Worm (Caenorhabditis elegans): ENCODE data around the gene Y17G7B.23.

Gene Y17G7B.23

ce11 chrII:12027697-12028245, 28.8 kb downstream of the Y17G7B.23 start, which contains the start of gene Y17G7B.8 (continued):
- peak; percentile 8 for TF ChIP-seq mep-1 (tag; optimal IDR thresholded peaks at IDR 0.05)
- no peak for TF ChIP-seq zag-1 (tag; optimal IDR thresholded peaks at IDR 0.05)
- no peak for TF ChIP-seq zip-2 (tag; optimal IDR thresholded peaks at IDR 0.05)
- no peak for TF ChIP-seq Y105C5A.15 (GFP tag; IDR thresholded peaks at IDR 0.05)
- TF ChIP-seq mdl-1 (tag; optimal IDR thresholded peaks at IDR 0.05), result peak in 1 of 2 experiments; percentile 55
- peak; percentile 92 for TF ChIP-seq nhr-6 (tag; optimal IDR thresholded peaks at IDR 0.05)
- peak in 1 of 2 experiments; percentile 1 for TF ChIP-seq unc-62 (GFP tag; optimal IDR thresholded peaks at IDR 0.05 in 1 of 2)
- no peak for TF ChIP-seq unc-62 (tag; optimal IDR thresholded peaks at IDR 0.05)
- no peak for TF ChIP-seq gei-8 (GFP tag; optimal IDR thresholded peaks at IDR 0.05)
- no peak for TF ChIP-seq pha-4 (GFP tag; IDR thresholded peaks at IDR 0.05)
- peak; percentile 74 for TF ChIP-seq pha-4 (tag; optimal IDR thresholded peaks at IDR 0.05)
- TF ChIP-seq nhr-111 (GFP tag; optimal IDR thresholded peaks at IDR 0.05), result no peak
- peak; percentile 42 for TF ChIP-seq hlh-30 (tag; optimal IDR thresholded peaks at IDR 0.05; ENCODE audit: insufficient read depth)

- TF ChIP-seq unc-62 (GFP tag; optimal IDR thresholded peaks at IDR 0.05 in 1 of 2), result peak in 1 of 2 experiments; percentile 94
- no peak for TF ChIP-seq unc-62 (tag; optimal IDR thresholded peaks at IDR 0.05)
- TF ChIP-seq lin-29 (GFP tag; IDR thresholded peaks at IDR 0.05), result no peak
- no peak for TF ChIP-seq ceh-20 (GFP tag; IDR thresholded peaks at IDR 0.05)
- TF ChIP-seq ceh-28 (tag; optimal IDR thresholded peaks at IDR 0.05), result peak; percentile 32
Observed at ce11 chrII:12028707-12029106, 29.7 kb downstream of the Y17G7B.23 start.

ce11 chrII:12036075-12036474, 37.1 kb downstream of the Y17G7B.23 start:
- TF ChIP-seq arid-1 (GFP tag; conservative IDR thresholded peaks at IDR 0.05) (no peak), snpc-1.2 (GFP tag; IDR thresholded peaks at IDR 0.05) (no peak), ztf-11 (tag; optimal IDR thresholded peaks at IDR 0.05) (no peak), lin-13 (GFP tag; optimal IDR thresholded peaks at IDR 0.05) (no peak), ceh-62 (tag; optimal IDR thresholded peaks at IDR 0.05) (no peak), F49E8.2 (tag; optimal IDR thresholded peaks at IDR 0.05; ENCODE audit: borderline replicate concordance) (no peak), nhr-25 (tag; optimal IDR thresholded peaks at IDR 0.05; ENCODE audit: borderline replicate concordance, insufficient read depth) (no peak)

ce11 chrII:12036516-12036915, 37.5 kb downstream of the Y17G7B.23 start, which contains the start of gene cyn-16:
Gene cyn-16, minus strand, starts transcription at chrII:12036742.
- TF ChIP-seq daf-16 (GFP tag; optimal IDR thresholded peaks at IDR 0.05) (no peak), daf-16 (tag; optimal IDR thresholded peaks at IDR 0.05) (peak; percentile 1), sdz-12 (GFP tag; optimal IDR thresholded peaks at IDR 0.05) (no peak), zip-2 (tag; optimal IDR thresholded peaks at IDR 0.05) (no peak), ama-1 (optimal IDR thresholded peaks at IDR 0.05) (peak; percentile 81), ceh-28 (tag; optimal IDR thresholded peaks at IDR 0.05) (peak; percentile 69), duxl-1 (tag; optimal IDR thresholded peaks at IDR 0.05; ENCODE audit: poor library complexity) (no peak)

- no peak for TF ChIP-seq dmd-6 (GFP tag; IDR thresholded peaks at IDR 0.05)
- TF ChIP-seq vab-7 (GFP tag; IDR thresholded peaks at IDR 0.05), result no peak
- TF ChIP-seq mdl-1 (tag; optimal IDR thresholded peaks at IDR 0.05), result no peak
Observed at ce11 chrII:12039039-12039438, 40.0 kb downstream of the Y17G7B.23 start, which contains the start of gene tpi-1. Gene tpi-1, minus strand, starts transcription at chrII:12039139.

- no peak for TF ChIP-seq tag-97 (GFP tag; IDR thresholded peaks at IDR 0.05)
- peak; percentile 58 for TF ChIP-seq mep-1 (tag; optimal IDR thresholded peaks at IDR 0.05)
- peak; percentile 82 for TF ChIP-seq pqm-1 (tag; optimal IDR thresholded peaks at IDR 0.05)
- TF ChIP-seq skn-1 (tag; optimal IDR thresholded peaks at IDR 0.05), result no peak
- TF ChIP-seq nhr-6 (tag; optimal IDR thresholded peaks at IDR 0.05), result peak; percentile 8
- TF ChIP-seq sdz-12 (GFP tag; optimal IDR thresholded peaks at IDR 0.05), result no peak
- TF ChIP-seq Y48G9A.11 (GFP tag; IDR thresholded peaks at IDR 0.05), result no peak
- TF ChIP-seq unc-130 (GFP tag; optimal IDR thresholded peaks at IDR 0.05), result no peak
- TF ChIP-seq ceh-32 (tag; optimal IDR thresholded peaks at IDR 0.05; ENCODE audit: poor library complexity), result no peak
- TF ChIP-seq mdt-29 (GFP tag; IDR thresholded peaks at IDR 0.05), result 0 out of 2 replicates have a peak, but pooled peaks have one; percentile 27
- no peak for TF ChIP-seq nhr-10 (tag; optimal IDR thresholded peaks at IDR 0.05)
- TF ChIP-seq snpc-1.2 (GFP tag; IDR thresholded peaks at IDR 0.05), result no peak
- TF ChIP-seq Y75B8A.6 (GFP tag; IDR thresholded peaks at IDR 0.05), result no peak
- no peak for TF ChIP-seq ceh-20 (GFP tag; IDR thresholded peaks at IDR 0.05)
- TF ChIP-seq mxl-3 (GFP tag; optimal IDR thresholded peaks at IDR 0.05), result no peak
- no peak for TF ChIP-seq ZK546.5 (tag; optimal IDR thresholded peaks at IDR 0.05)
- peak; percentile 81 for TF ChIP-seq dmd-6 (GFP tag; IDR thresholded peaks at IDR 0.05)
- TF ChIP-seq F49E8.2 (tag; optimal IDR thresholded peaks at IDR 0.05; ENCODE audit: borderline replicate concordance), result no peak
- TF ChIP-seq mdl-1 (tag; optimal IDR thresholded peaks at IDR 0.05), result peak in 1 of 2 experiments; percentile 68
Observed at ce11 chrII:12040167-12040566, 41.2 kb downstream of the Y17G7B.23 start.

All from whole organism, L4 larva.